Worm (Caenorhabditis elegans): ENCODE results near the gene srlf-17.
A peak's percentile ranks its signal among the peaks of the same experiment; 100 is the strongest.

srlf-17 gene

DNA sequence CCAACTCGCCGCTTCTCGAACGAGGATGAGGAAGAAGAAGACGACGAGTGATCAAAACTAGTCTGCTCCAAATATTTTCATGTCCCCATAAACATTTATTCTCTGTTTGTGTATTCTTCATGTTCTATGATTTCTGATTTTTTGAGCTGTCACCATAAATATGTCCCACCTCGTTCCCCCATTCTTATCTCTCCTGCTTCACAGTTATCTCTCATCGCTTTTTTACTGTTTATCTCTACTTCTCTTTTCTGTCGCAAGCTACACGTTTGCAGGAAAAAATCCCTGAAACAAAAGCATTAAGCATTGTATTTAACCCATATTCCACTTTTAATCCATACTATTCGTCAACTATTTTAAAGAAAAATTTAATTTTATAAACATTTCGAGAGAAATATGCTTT, 28.3 kb upstream of the srlf-17 start:
- no peak for TF ChIP-seq med-1 (GFP tag; optimal IDR thresholded peaks at IDR 0.05; ENCODE audit: insufficient read depth)
- TF ChIP-seq ztf-29 (GFP tag; IDR thresholded peaks at IDR 0.05) = no peak
- TF ChIP-seq ztf-23 (GFP tag; IDR thresholded peaks at IDR 0.05) = no peak
- no peak for TF ChIP-seq cog-1 (tag; optimal IDR thresholded peaks at IDR 0.05)

DNA sequence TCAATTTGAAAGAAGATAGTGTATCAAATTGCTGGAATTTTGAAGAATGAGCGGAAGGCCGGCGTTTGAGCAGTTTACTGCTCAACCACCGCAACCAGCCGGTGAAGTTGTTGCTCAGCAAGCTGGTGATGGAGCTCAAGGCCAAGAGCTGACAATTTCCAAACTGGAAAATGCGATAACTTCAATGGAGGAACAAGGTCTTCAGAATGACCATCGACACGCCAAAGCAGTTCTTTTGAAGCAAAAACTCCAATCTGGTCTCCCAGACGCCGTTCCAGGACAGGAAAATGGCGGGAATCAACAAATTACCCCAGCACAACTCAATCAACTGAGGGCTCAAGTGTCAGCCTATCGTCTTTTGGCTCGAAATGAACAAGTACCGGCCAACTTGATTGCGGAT, 23.5 kb upstream of the srlf-17 start:
- no peak for TF ChIP-seq tab-1 (GFP tag; IDR thresholded peaks at IDR 0.05)
- no peak for TF ChIP-seq ztf-23 (GFP tag; IDR thresholded peaks at IDR 0.05)
- TF ChIP-seq klf-2 (GFP tag; conservative IDR thresholded peaks at IDR 0.05) = no peak
- no peak for TF ChIP-seq ref-1 (GFP tag; conservative IDR thresholded peaks at IDR 0.05)
- TF ChIP-seq flt-1 (GFP tag; IDR thresholded peaks at IDR 0.05) = no peak
- no peak for TF ChIP-seq med-1 (GFP tag; optimal IDR thresholded peaks at IDR 0.05; ENCODE audit: insufficient read depth)
- no peak for TF ChIP-seq T22C8.4 (GFP tag; IDR thresholded peaks at IDR 0.05)
- no peak for TF ChIP-seq ztf-29 (GFP tag; IDR thresholded peaks at IDR 0.05)
- no peak for TF ChIP-seq cog-1 (tag; optimal IDR thresholded peaks at IDR 0.05)

DNA sequence TGAATTAATAATTGTTTCAGACTA, 23.3 kb upstream of the srlf-17 start, which contains the start of gene swsn-4:
Gene swsn-4 (plus strand): TSS at position 21 of the 24 bp plus-strand sequence.
- TF ChIP-seq klf-2 (GFP tag; conservative IDR thresholded peaks at IDR 0.05) = no peak
- no peak for TF ChIP-seq cog-1 (tag; optimal IDR thresholded peaks at IDR 0.05)
- no peak for TF ChIP-seq ref-1 (GFP tag; conservative IDR thresholded peaks at IDR 0.05)
- TF ChIP-seq tab-1 (GFP tag; IDR thresholded peaks at IDR 0.05) = no peak
- no peak for TF ChIP-seq T22C8.4 (GFP tag; IDR thresholded peaks at IDR 0.05)
- TF ChIP-seq med-1 (GFP tag; optimal IDR thresholded peaks at IDR 0.05; ENCODE audit: insufficient read depth) = no peak
- no peak for TF ChIP-seq flt-1 (GFP tag; IDR thresholded peaks at IDR 0.05)
- TF ChIP-seq ztf-23 (GFP tag; IDR thresholded peaks at IDR 0.05) = no peak
- TF ChIP-seq ztf-29 (GFP tag; IDR thresholded peaks at IDR 0.05) = no peak

DNA sequence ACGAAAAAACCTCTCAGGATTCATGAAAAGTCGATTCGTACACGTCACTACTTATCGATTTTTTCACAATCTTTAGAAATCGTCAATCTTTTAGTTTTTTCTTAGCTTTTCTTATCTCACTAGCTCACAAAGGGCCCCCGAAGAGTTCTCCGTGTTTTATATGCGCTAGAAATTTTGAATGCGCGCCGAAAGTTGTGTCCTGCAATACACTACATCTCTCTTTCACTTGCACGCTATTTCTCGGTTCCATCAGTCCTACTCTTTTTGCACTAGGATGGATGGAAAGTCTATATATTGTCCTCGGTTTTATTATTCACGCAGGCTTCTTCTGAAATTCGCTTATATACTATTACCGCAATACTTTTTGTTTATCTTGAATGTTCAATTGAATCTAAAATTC, 23.1 kb upstream of the srlf-17 start:
- TF ChIP-seq klf-2 (GFP tag; conservative IDR thresholded peaks at IDR 0.05) (no peak), flt-1 (GFP tag; IDR thresholded peaks at IDR 0.05) (no peak), ztf-23 (GFP tag; IDR thresholded peaks at IDR 0.05) (no peak)

DNA sequence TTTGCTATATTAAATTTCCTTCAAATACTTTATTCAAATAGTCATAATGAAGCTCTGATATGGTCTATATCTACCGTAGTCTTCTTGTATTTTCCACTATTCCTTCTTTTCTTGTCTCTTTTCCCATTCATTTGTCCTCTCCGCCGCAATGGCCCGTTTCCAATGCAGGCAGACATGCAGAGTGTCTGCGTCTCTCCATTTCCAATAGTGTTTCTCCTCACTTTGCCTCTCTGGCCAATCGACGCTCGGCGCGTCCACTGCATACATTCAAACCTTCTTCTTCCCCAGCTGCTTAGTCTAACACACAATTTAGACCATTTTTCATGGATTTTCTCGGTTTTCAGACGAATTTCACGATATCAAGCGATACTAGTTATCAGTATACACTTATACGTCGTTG, 22.7 kb upstream of the srlf-17 start:
- TF ChIP-seq ref-1 (GFP tag; conservative IDR thresholded peaks at IDR 0.05) (no peak), flt-1 (GFP tag; IDR thresholded peaks at IDR 0.05) (no peak), cog-1 (tag; optimal IDR thresholded peaks at IDR 0.05) (no peak), med-1 (GFP tag; optimal IDR thresholded peaks at IDR 0.05; ENCODE audit: insufficient read depth) (no peak), T22C8.4 (GFP tag; IDR thresholded peaks at IDR 0.05) (no peak), tab-1 (GFP tag; IDR thresholded peaks at IDR 0.05) (no peak), klf-2 (GFP tag; conservative IDR thresholded peaks at IDR 0.05) (no peak)

DNA sequence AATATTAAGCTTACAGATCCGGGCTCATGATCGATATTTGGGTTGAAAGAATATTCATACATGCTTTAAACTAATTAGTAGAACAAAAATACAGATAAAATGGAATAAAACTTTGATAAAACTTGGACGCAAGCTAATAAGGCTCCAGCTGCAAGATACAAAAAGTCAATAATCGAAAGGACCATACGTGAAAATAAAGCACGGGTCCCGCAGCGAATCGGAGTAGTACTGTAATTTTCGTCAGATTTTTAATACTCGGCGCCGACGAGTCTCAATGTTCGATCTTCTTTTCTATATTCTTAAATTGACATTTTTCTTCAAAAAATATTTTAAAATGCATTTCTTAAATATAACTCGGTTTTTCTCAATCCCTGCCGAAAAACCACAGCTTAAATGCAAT, 22.2 kb upstream of the srlf-17 start, which contains the start of gene spo-11:
Gene spo-11 (minus strand): TSS at position 189 of the 400 bp plus-strand sequence.
- no peak for TF ChIP-seq flt-1 (GFP tag; IDR thresholded peaks at IDR 0.05)
- no peak for TF ChIP-seq ztf-29 (GFP tag; IDR thresholded peaks at IDR 0.05)
- no peak for TF ChIP-seq klf-2 (GFP tag; conservative IDR thresholded peaks at IDR 0.05)
- no peak for TF ChIP-seq ztf-23 (GFP tag; IDR thresholded peaks at IDR 0.05)
- TF ChIP-seq cog-1 (tag; optimal IDR thresholded peaks at IDR 0.05) = no peak
- TF ChIP-seq ref-1 (GFP tag; conservative IDR thresholded peaks at IDR 0.05) = no peak
- no peak for TF ChIP-seq tab-1 (GFP tag; IDR thresholded peaks at IDR 0.05)

DNA sequence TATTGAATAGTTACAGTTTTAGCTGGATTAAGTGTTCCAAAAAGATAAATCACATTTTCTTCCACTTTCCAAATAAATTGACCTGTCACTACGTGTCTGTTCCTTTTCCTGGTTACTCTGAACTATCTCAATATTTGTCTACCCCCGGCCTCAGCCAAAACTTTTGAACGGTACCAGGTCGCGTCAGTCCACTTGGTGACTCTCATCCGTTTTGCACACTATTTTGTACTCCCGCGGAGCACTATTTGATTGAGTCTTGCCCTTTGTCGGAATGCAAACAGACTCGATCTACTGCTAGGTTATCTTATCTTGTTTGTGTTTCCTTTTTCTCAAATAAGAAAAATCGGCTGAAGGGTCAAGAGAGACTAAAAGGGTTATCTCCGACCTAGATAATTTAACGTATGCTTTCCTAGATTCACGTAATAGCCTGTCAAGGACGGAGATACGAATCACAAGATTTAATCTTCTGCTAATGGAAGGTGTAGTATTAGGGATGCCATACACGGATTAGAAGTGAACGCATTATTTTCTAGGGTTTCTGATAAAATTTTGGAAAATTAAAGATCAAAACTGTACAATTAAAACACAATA, 17.6 kb upstream of the srlf-17 start:
- TF ChIP-seq flt-1 (GFP tag; IDR thresholded peaks at IDR 0.05) (0 out of 2 replicates have a peak, but pooled peaks have one; percentile 56), klf-2 (GFP tag; conservative IDR thresholded peaks at IDR 0.05) (no peak), tab-1 (GFP tag; IDR thresholded peaks at IDR 0.05) (no peak), ztf-23 (GFP tag; IDR thresholded peaks at IDR 0.05) (0 out of 2 replicates have a peak, but pooled peaks have one; percentile 41), ref-1 (GFP tag; conservative IDR thresholded peaks at IDR 0.05) (no peak), T22C8.4 (GFP tag; IDR thresholded peaks at IDR 0.05) (no peak), med-1 (GFP tag; optimal IDR thresholded peaks at IDR 0.05; ENCODE audit: insufficient read depth) (no peak), cog-1 (tag; optimal IDR thresholded peaks at IDR 0.05) (no peak), ztf-29 (GFP tag; IDR thresholded peaks at IDR 0.05) (no peak)

DNA sequence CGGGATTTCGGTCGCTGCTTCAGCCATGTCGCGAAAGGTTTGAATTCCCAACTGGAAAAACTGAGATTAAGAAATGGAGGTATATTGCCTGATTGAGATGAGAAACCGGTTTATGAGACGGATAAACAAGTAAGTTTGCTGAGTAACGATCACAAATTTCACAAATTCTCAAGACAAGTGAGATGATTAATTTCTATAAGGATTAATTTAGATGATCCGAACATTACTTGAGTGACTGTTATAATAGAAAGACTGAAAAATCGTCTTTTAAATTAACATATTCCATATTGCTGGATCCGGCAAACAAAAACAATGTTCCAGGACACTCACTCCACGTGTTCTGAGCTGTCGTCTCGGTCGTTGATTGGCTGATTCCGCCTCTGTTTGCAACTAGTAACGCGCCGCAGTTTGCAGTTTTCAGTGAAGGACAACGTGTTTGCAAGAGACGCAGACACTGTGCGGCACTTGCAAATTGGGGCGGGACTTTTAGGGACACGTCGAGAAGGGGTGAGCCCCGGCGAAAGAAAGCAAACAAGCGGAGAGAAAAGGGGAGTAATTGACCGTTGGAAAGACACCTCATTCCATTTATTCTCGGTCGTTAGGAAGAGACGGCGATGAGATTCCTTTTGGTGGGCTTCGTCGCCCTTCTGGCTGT, 16.5 kb upstream of the srlf-17 start, which contains the start of the genes imp-2 and enpl-1:
Gene imp-2 (minus strand): TSS at position 51 of the 655 bp plus-strand sequence.
Gene enpl-1 (plus strand): TSS at position 462 of the 655 bp plus-strand sequence.
- TF ChIP-seq T22C8.4 (GFP tag; IDR thresholded peaks at IDR 0.05) (no peak), med-1 (GFP tag; optimal IDR thresholded peaks at IDR 0.05; ENCODE audit: insufficient read depth) (no peak), ztf-29 (GFP tag; IDR thresholded peaks at IDR 0.05) (peak; percentile 34; the same call in 1 of the 2 replicates), flt-1 (GFP tag; IDR thresholded peaks at IDR 0.05) (peak; percentile 72; the same call in 1 of the 2 replicates), ztf-23 (GFP tag; IDR thresholded peaks at IDR 0.05) (peak; percentile 49; the same call in 1 of the 2 replicates), klf-2 (GFP tag; conservative IDR thresholded peaks at IDR 0.05) (0 out of 2 replicates have a peak, but pooled peaks have one; percentile 26), cog-1 (tag; optimal IDR thresholded peaks at IDR 0.05) (peak; percentile 90), tab-1 (GFP tag; IDR thresholded peaks at IDR 0.05) (0 out of 2 replicates have a peak, but pooled peaks have one; percentile 62)

DNA sequence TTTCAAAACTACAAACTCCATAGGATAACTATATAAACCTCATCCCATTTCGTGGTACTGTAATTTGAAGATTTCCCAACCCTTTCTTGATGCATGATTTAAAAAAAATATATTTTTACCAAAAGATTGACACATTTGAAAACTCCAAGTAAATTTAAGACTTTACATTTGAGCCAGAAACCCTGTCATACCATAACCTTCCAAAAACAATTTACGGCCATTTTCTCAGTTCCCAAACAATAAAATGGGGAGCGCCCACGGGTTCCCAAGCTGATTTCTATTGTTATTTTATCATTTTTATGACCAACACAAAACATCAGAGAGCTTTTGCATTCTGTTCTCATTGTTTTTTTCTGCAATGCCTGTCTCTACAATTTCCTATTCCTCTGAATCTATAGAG, 10.1 kb upstream of the srlf-17 start, which contains the start of gene clc-9:
Gene clc-9 (plus strand): TSS at position 301 of the 400 bp plus-strand sequence.
- TF ChIP-seq flt-1 (GFP tag; IDR thresholded peaks at IDR 0.05) (no peak), ref-1 (GFP tag; conservative IDR thresholded peaks at IDR 0.05) (no peak)

DNA sequence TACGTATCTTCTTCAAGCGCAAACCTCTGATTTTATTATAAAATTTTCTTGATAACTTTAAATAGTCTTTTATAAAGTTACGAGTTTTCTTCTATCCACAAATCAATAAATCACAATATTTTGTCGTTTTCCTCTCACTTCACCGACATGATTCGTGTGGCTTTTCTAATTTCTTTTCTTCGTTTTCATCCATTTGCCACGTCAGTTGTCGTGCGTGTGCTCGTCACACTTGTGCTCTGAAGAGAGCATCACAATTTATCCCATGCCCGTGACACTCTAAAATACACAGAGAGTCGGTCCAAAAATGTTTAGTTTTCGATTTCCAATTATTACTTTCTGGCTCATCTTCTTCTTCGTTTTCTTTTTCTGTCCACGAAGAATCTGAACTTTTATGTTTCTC, 9.4 kb upstream of the srlf-17 start:
- TF ChIP-seq T22C8.4 (GFP tag; IDR thresholded peaks at IDR 0.05) (no peak), ref-1 (GFP tag; conservative IDR thresholded peaks at IDR 0.05) (no peak), cog-1 (tag; optimal IDR thresholded peaks at IDR 0.05) (no peak), ztf-23 (GFP tag; IDR thresholded peaks at IDR 0.05) (no peak), med-1 (GFP tag; optimal IDR thresholded peaks at IDR 0.05; ENCODE audit: insufficient read depth) (no peak), klf-2 (GFP tag; conservative IDR thresholded peaks at IDR 0.05) (no peak), tab-1 (GFP tag; IDR thresholded peaks at IDR 0.05) (no peak), flt-1 (GFP tag; IDR thresholded peaks at IDR 0.05) (no peak), ztf-29 (GFP tag; IDR thresholded peaks at IDR 0.05) (no peak)
